Fruit fly (Drosophila melanogaster): ENCODE measurements around the gene CG10508.
A peak's percentile ranks its signal among the peaks of the same experiment; 100 is the strongest.

Gene CG10508

dm6 chr3L:21216697-21217291 is 6.8 kb downstream of the CG10508 start, which contains the start of the genes Trmt112 and Ilk:
Gene Trmt112, minus strand, starts transcription at chr3L:21216839.
Gene Ilk, plus strand, starts transcription at chr3L:21216901.
- no peak for TF ChIP-seq dmrt93B (GFP tag; optimal IDR thresholded peaks at IDR 0.05)
- no peak for TF ChIP-seq Sp1 (GFP tag; optimal IDR thresholded peaks at IDR 0.05)
- no peak for TF ChIP-seq CrebA (GFP tag; optimal IDR thresholded peaks at IDR 0.05; ENCODE audit: borderline replicate concordance)
- TF ChIP-seq dl (GFP tag; optimal IDR thresholded peaks at IDR 0.05; ENCODE audit: insufficient read depth in 1 of 2, partially characterized antibody in 2 of 2) = no peak
- no peak for TF ChIP-seq Mio (GFP tag; optimal IDR thresholded peaks at IDR 0.05)
- peak; percentile 70 for TF ChIP-seq Myc (optimal IDR thresholded peaks at IDR 0.05)
- TF ChIP-seq Rel (GFP tag; optimal IDR thresholded peaks at IDR 0.05) = no peak
- peak; percentile 37 for TF ChIP-seq Rel (tag; optimal IDR thresholded peaks at IDR 0.05)

DNA sequence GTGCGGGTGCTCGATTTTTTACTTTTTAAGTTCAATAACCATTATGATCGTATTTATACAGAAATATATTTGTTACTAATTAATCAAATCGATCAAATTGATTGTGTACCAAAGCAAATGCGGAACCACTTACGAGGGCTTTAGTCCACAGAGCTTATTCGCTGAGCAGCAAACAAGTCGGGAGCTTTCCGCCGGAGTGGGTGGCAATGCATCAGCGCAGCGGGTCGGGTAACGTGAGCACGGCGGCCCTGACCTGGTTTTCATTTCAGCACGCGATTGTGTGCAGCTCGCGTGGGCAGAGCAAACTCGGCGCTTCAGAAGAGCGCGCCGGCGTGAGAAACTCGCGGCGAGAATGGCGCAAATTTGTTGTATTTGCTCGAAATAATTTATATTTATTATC is 9.1 kb downstream of the CG10508 start:
- no peak for TF ChIP-seq tai (GFP tag; optimal IDR thresholded peaks at IDR 0.05)
- no peak for TF ChIP-seq brk (GFP tag; optimal IDR thresholded peaks at IDR 0.05)
- no peak for TF ChIP-seq ey (GFP tag; optimal IDR thresholded peaks at IDR 0.05)
- no peak for TF ChIP-seq sage (GFP tag; optimal IDR thresholded peaks at IDR 0.05)

dm6 chr3L:21220100-21220499 is 10.1 kb downstream of the CG10508 start, which contains the start of gene CG43219:
Gene CG43219, plus strand, starts transcription at chr3L:21220400.
- TF ChIP-seq foxo (GFP tag; optimal IDR thresholded peaks at IDR 0.05) = no peak
- TF ChIP-seq Dif (GFP tag; optimal IDR thresholded peaks at IDR 0.05; ENCODE audit: partially characterized antibody) = no peak
- no peak for TF ChIP-seq Mio (GFP tag; optimal IDR thresholded peaks at IDR 0.05)

DNA sequence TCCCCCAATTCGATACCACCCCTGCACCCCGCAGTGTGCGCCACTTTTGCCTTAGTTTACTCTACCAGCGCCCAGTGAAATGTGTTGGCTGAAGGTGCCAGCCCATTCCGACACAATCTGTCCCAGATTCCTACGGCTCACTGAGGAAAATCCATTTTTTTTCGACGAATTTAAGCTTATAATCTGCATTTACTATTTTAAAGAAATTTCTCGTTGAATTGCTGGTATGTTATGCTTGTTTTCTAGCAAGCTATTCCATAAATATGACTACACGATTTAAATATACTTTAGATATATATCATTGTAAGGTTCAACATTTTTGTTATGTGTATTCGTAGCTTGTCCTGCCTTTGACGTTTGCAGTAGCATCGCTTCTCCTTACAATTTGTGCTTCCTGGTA is 13.3 kb downstream of the CG10508 start:
- TF ChIP-seq tai (GFP tag; optimal IDR thresholded peaks at IDR 0.05) (no peak), Sp1 (GFP tag; optimal IDR thresholded peaks at IDR 0.05) (no peak), Hnf4 (GFP tag; optimal IDR thresholded peaks at IDR 0.05) (no peak), br (GFP tag; optimal IDR thresholded peaks at IDR 0.05) (no peak), psq (GFP tag; optimal IDR thresholded peaks at IDR 0.05) (no peak), foxo (GFP tag; optimal IDR thresholded peaks at IDR 0.05) (no peak)

- no peak for TF ChIP-seq br (GFP tag; optimal IDR thresholded peaks at IDR 0.05)
- no peak for TF ChIP-seq usp (GFP tag; optimal IDR thresholded peaks at IDR 0.05)
- no peak for TF ChIP-seq N (GFP tag; optimal IDR thresholded peaks at IDR 0.05)
- TF ChIP-seq sage (GFP tag; optimal IDR thresholded peaks at IDR 0.05) = no peak
- no peak for TF ChIP-seq h (GFP tag; optimal IDR thresholded peaks at IDR 0.05)
- no peak for TF ChIP-seq Vsx2 (GFP tag; optimal IDR thresholded peaks at IDR 0.05; ENCODE audit: partially characterized antibody)
- TF ChIP-seq ey (GFP tag; optimal IDR thresholded peaks at IDR 0.05) = no peak
- no peak for TF ChIP-seq jim (GFP tag; optimal IDR thresholded peaks at IDR 0.05)
- no peak for TF ChIP-seq rgr (GFP tag; optimal IDR thresholded peaks at IDR 0.05)
- no peak for TF ChIP-seq Dfd (GFP tag; optimal IDR thresholded peaks at IDR 0.05)
- no peak for TF ChIP-seq pan (optimal IDR thresholded peaks at IDR 0.05)
- TF ChIP-seq GATAd (GFP tag; optimal IDR thresholded peaks at IDR 0.05) = no peak
- no peak for TF ChIP-seq Myc (optimal IDR thresholded peaks at IDR 0.05)
- TF ChIP-seq brk (GFP tag; optimal IDR thresholded peaks at IDR 0.05) = no peak
- no peak for TF ChIP-seq Jra (GFP tag; optimal IDR thresholded peaks at IDR 0.05)
- TF ChIP-seq Mio (GFP tag; optimal IDR thresholded peaks at IDR 0.05) = no peak
- TF ChIP-seq sv (GFP tag; optimal IDR thresholded peaks at IDR 0.05) = no peak
- TF ChIP-seq CG32264 (GFP tag; optimal IDR thresholded peaks at IDR 0.05) = no peak
- TF ChIP-seq Hnf4 (GFP tag; optimal IDR thresholded peaks at IDR 0.05) = no peak
- TF ChIP-seq fru (GFP tag; optimal IDR thresholded peaks at IDR 0.05) = no peak
These were observed 14.3 kb downstream of the CG10508 start for dm6 chr3L:21224274-21224673.

- TF ChIP-seq br (GFP tag; optimal IDR thresholded peaks at IDR 0.05) (peak; percentile 26), sage (GFP tag; optimal IDR thresholded peaks at IDR 0.05) (no peak), foxo (GFP tag; optimal IDR thresholded peaks at IDR 0.05) (peak in 1 of 2 experiments; percentile 27), psq (GFP tag; optimal IDR thresholded peaks at IDR 0.05) (peak; percentile 13), OdsH (GFP tag; optimal IDR thresholded peaks at IDR 0.05) (no peak), Dfd (GFP tag; optimal IDR thresholded peaks at IDR 0.05) (peak; percentile 16), Myc (optimal IDR thresholded peaks at IDR 0.05) (no peak)
These were observed 14.7 kb downstream of the CG10508 start for dm6 chr3L:21224701-21225223.

Data from whole organism, wandering third instar larva.